Fruit fly (Drosophila melanogaster) whole organism, embryonic: ENCODE data around the gene CAH7.

Source experiments
- Atf3 ChIP-seq: fragments of 200-800 bp; sonication (Bioruptor generic); optimal IDR thresholded peaks from 3 replicates; lab custom pipeline; 2016; ENCODE audit warnings: missing biosample characterization, missing genetic modification characterization
- BEAF-32 ChIP-seq: fragments of 200-800 bp; sonication (Bioruptor generic); optimal IDR thresholded peaks from 3 replicates; lab custom pipeline; 2017; ENCODE audit warnings: missing biosample characterization, missing genetic modification characterization, mild to moderate bottlenecking, moderate library complexity, missing genetic modification reagents
- CG12219 ChIP-seq: fragments of 200-800 bp; sonication (Bioruptor generic); optimal IDR thresholded peaks from 3 replicates; lab custom pipeline; 2018; ENCODE audit warnings: missing biosample characterization, mild to moderate bottlenecking, missing genetic modification characterization
- CG13287 ChIP-seq: fragments of 200-800 bp; sonication (Bioruptor generic); IDR thresholded peaks from 2 replicates; pipeline ENCODE4 v1.3.6; 2022; ENCODE audit warnings: missing biosample characterization, missing genetic modification characterization; ENCODE audit not compliant: partially characterized antibody
- CG13775 ChIP-seq: fragments of 200-800 bp; sonication (Bioruptor generic); optimal IDR thresholded peaks from 3 replicates; lab custom pipeline; 2017; ENCODE audit warnings: missing biosample characterization, mild to moderate bottlenecking, missing genetic modification characterization
- CG14441 ChIP-seq: fragments of 200-800 bp; sonication (Bioruptor generic); IDR thresholded peaks from 2 replicates; pipeline ENCODE4 v1.3.6; 2022; ENCODE audit warnings: missing biosample characterization, missing genetic modification characterization
- CG15011 ChIP-seq: fragments of 200-800 bp; sonication (Bioruptor generic); optimal IDR thresholded peaks from 3 replicates; lab custom pipeline; 2018; ENCODE audit warnings: missing biosample characterization, mild to moderate bottlenecking, missing genetic modification characterization
- CG15073 ChIP-seq: fragments of 200-800 bp; sonication (Bioruptor generic); optimal IDR thresholded peaks from 2 replicates; lab custom pipeline; 2016; ENCODE audit warnings: missing biosample characterization, missing genetic modification characterization
- CG15601 ChIP-seq: fragments of 200-800 bp; sonication (Bioruptor generic); optimal IDR thresholded peaks from 3 replicates; lab custom pipeline; 2019; ENCODE audit warnings: missing biosample characterization, mild to moderate bottlenecking, missing genetic modification characterization, moderate library complexity
- CG18262 ChIP-seq: fragments of 200-800 bp; optimal IDR thresholded peaks from 3 replicates; lab custom pipeline; 2019; ENCODE audit warnings: missing biosample characterization, mild to moderate bottlenecking, missing genetic modification characterization, moderate library complexity
- CG18619 ChIP-seq: fragments of 200-800 bp; sonication (Bioruptor generic); optimal IDR thresholded peaks from 3 replicates; lab custom pipeline; 2017; ENCODE audit warnings: missing biosample characterization, mild to moderate bottlenecking, missing genetic modification characterization
- CG2678 ChIP-seq: fragments of 200-800 bp; sonication (Bioruptor generic); optimal IDR thresholded peaks from 3 replicates; lab custom pipeline; 2019; ENCODE audit warnings: missing biosample characterization, mild to moderate bottlenecking, missing genetic modification characterization, moderate library complexity
- CG30020 ChIP-seq: fragments of 200-800 bp; optimal IDR thresholded peaks from 2 replicates; lab custom pipeline; 2019; ENCODE audit warnings: missing biosample characterization, mild to moderate bottlenecking, missing genetic modification characterization, moderate library complexity
- CG4854 ChIP-seq: fragments of 200-800 bp; sonication (Bioruptor generic); optimal IDR thresholded peaks from 2 replicates; lab custom pipeline; 2016; ENCODE audit warnings: missing biosample characterization, missing genetic modification characterization, inconsistent platforms
- CG5180 ChIP-seq: fragments of 200-800 bp; sonication (Bioruptor generic); optimal IDR thresholded peaks from 3 replicates; lab custom pipeline; 2017; ENCODE audit warnings: missing biosample characterization, missing genetic modification characterization, mild to moderate bottlenecking, moderate library complexity, missing genetic modification reagents
- CG8089 ChIP-seq: fragments of 200-800 bp; sonication (Bioruptor generic); optimal IDR thresholded peaks from 3 replicates; lab custom pipeline; 2016; ENCODE audit warnings: missing biosample characterization, missing genetic modification characterization
- CG9932 ChIP-seq: fragments of 200-800 bp; sonication (Bioruptor generic); IDR thresholded peaks from 2 replicates; pipeline ENCODE4 v1.3.6; 2022; ENCODE audit warnings: missing biosample characterization, missing genetic modification characterization
- CoRest ChIP-seq: fragments of 200-800 bp; sonication (Bioruptor generic); optimal IDR thresholded peaks from 3 replicates; lab custom pipeline; 2018; ENCODE audit warnings: missing biosample characterization, mild to moderate bottlenecking, missing genetic modification characterization, moderate library complexity
- Dbx ChIP-seq: fragments of 200-800 bp; sonication (Bioruptor generic); IDR thresholded peaks from 3 replicates; pipeline ENCODE4 v1.3.6; 2022; ENCODE audit warnings: missing biosample characterization, missing genetic modification characterization
- HLH4C ChIP-seq: fragments of 200-800 bp; sonication (Bioruptor generic); IDR thresholded peaks from 3 replicates; pipeline ENCODE4 v1.3.6; 2022; ENCODE audit warnings: missing biosample characterization, missing genetic modification characterization; ENCODE audit not compliant: partially characterized antibody
- Hmx ChIP-seq: fragments of 200-800 bp; sonication (Bioruptor generic); optimal IDR thresholded peaks from 2 replicates; lab custom pipeline; 2016; ENCODE audit warnings: missing biosample characterization, missing genetic modification characterization
- Lpt ChIP-seq: fragments of >200 bp; optimal IDR thresholded peaks from 2 replicates; lab custom pipeline; 2018; ENCODE audit warnings: missing biosample characterization, missing genetic modification characterization
- NfI ChIP-seq: fragments of 200-800 bp; sonication (Bioruptor generic); optimal IDR thresholded peaks from 3 replicates; lab custom pipeline; 2018; ENCODE audit warnings: missing biosample characterization, mild to moderate bottlenecking, missing genetic modification characterization, moderate library complexity
- Sox102F ChIP-seq: fragments of 200-800 bp; sonication (Bioruptor generic); optimal IDR thresholded peaks from 2 replicates; lab custom pipeline; 2018; ENCODE audit warnings: missing biosample characterization, mild to moderate bottlenecking, missing genetic modification characterization, moderate library complexity
- Sry-β ChIP-seq: fragments of 200-800 bp; sonication (Bioruptor generic); optimal IDR thresholded peaks from 2 replicates; lab custom pipeline; 2018; ENCODE audit warnings: missing biosample characterization, mild to moderate bottlenecking, missing genetic modification characterization, moderate library complexity
- ase ChIP-seq: fragments of 200-800 bp; sonication (Bioruptor generic); IDR thresholded peaks from 3 replicates; pipeline ENCODE4 v1.3.6; 2022; ENCODE audit warnings: missing biosample characterization, missing genetic modification characterization
- bab2 ChIP-seq: fragments of 200-800 bp; sonication (Bioruptor generic); optimal IDR thresholded peaks from 2 replicates; lab custom pipeline; 2016; ENCODE audit warnings: missing biosample characterization, missing genetic modification characterization
- bowl ChIP-seq: fragments of 200-800 bp; sonication (Bioruptor generic); IDR thresholded peaks from 2 replicates; pipeline ENCODE4 v1.3.6; 2022; ENCODE audit warnings: missing biosample characterization, missing genetic modification characterization
- chn ChIP-seq: fragments of 200-800 bp; sonication (Bioruptor generic); optimal IDR thresholded peaks from 2 replicates; lab custom pipeline; 2016; ENCODE audit warnings: missing biosample characterization, missing genetic modification characterization
- ci ChIP-seq: fragments of 200-800 bp; sonication (Bioruptor generic); IDR thresholded peaks from 3 replicates; pipeline ENCODE4 v1.3.6; 2022; ENCODE audit warnings: missing biosample characterization, missing genetic modification characterization
- danr ChIP-seq: fragments of 200-800 bp; sonication (Bioruptor generic); IDR thresholded peaks from 2 replicates; pipeline ENCODE4 v1.3.6; 2022; ENCODE audit warnings: missing biosample characterization, missing genetic modification characterization
- esg ChIP-seq: fragments of 200-800 bp; sonication (Bioruptor generic); conservative IDR thresholded peaks from 2 replicates; pipeline ENCODE4 v1.3.6; 2022; ENCODE audit warnings: missing biosample characterization, missing genetic modification characterization
- fd64A ChIP-seq: fragments of 200-800 bp; sonication (Bioruptor generic); optimal IDR thresholded peaks from 3 replicates; lab custom pipeline; 2018; ENCODE audit warnings: missing biosample characterization, mild to moderate bottlenecking, missing genetic modification characterization
- gcm ChIP-seq: fragments of 200-800 bp; sonication (Bioruptor generic); optimal IDR thresholded peaks from 2 replicates; lab custom pipeline; 2019; ENCODE audit warnings: missing biosample characterization, mild to moderate bottlenecking, missing genetic modification characterization, moderate library complexity
- ham ChIP-seq: fragments of 200-800 bp; sonication (Bioruptor generic); IDR thresholded peaks from 2 replicates; pipeline ENCODE4 v1.3.6; 2022; ENCODE audit warnings: missing biosample characterization, missing genetic modification characterization
- hth ChIP-seq: fragments of >200 bp; optimal IDR thresholded peaks from 2 replicates; lab custom pipeline; 2017; ENCODE audit warnings: inconsistent platforms
- jing ChIP-seq: fragments of 200-800 bp; sonication (Bioruptor generic); optimal IDR thresholded peaks from 2 replicates; lab custom pipeline; 2018; ENCODE audit warnings: missing biosample characterization, mild to moderate bottlenecking, missing genetic modification characterization
- luna ChIP-seq: fragments of 200-800 bp; sonication (Bioruptor generic); optimal IDR thresholded peaks from 2 replicates; lab custom pipeline; 2016; ENCODE audit warnings: missing biosample characterization, missing genetic modification characterization
- maf-S ChIP-seq: fragments of 200-800 bp; sonication (Bioruptor generic); optimal IDR thresholded peaks from 2 replicates; lab custom pipeline; 2016; ENCODE audit warnings: missing biosample characterization, missing genetic modification characterization
- nerfin-2 ChIP-seq: fragments of 200-800 bp; sonication (Bioruptor generic); IDR thresholded peaks from 2 replicates; pipeline ENCODE4 v1.3.6; 2022; ENCODE audit warnings: missing biosample characterization, missing genetic modification characterization; ENCODE audit not compliant: partially characterized antibody
- repo ChIP-seq: fragments of 200-800 bp; sonication (Bioruptor generic); optimal IDR thresholded peaks from 2 replicates; lab custom pipeline; 2016; ENCODE audit warnings: missing biosample characterization, missing genetic modification characterization
- row ChIP-seq: fragments of 200-800 bp; sonication (Bioruptor generic); IDR thresholded peaks from 3 replicates; pipeline ENCODE4 v1.3.6; 2022; ENCODE audit warnings: missing biosample characterization, missing genetic modification characterization
- trem ChIP-seq: fragments of 200-800 bp; optimal IDR thresholded peaks from 3 replicates; lab custom pipeline; 2019; ENCODE audit warnings: missing biosample characterization, mild to moderate bottlenecking, missing genetic modification characterization, moderate library complexity
- tup ChIP-seq: fragments of 200-800 bp; sonication (Bioruptor generic); optimal IDR thresholded peaks from 2 replicates; lab custom pipeline; 2016; ENCODE audit warnings: missing biosample characterization, mild to moderate bottlenecking, missing genetic modification characterization, moderate library complexity
- usp ChIP-seq: fragments of >200 bp; optimal IDR thresholded peaks from 2 replicates; lab custom pipeline; 2017; ENCODE audit warnings: missing biosample characterization, missing genetic modification characterization
- vfl ChIP-seq: fragments of 200-800 bp; sonication (Bioruptor generic); optimal IDR thresholded peaks from 2 replicates; lab custom pipeline; 2016; ENCODE audit warnings: missing biosample characterization, missing genetic modification characterization
- vvl ChIP-seq: fragments of 200-800 bp; sonication (Bioruptor generic); IDR thresholded peaks from 2 replicates; pipeline ENCODE4 v1.3.6; 2022; ENCODE audit warnings: missing biosample characterization, missing genetic modification characterization
- wek ChIP-seq: fragments of 200-800 bp; sonication (Bioruptor generic); optimal IDR thresholded peaks from 3 replicates; lab custom pipeline; 2018; ENCODE audit warnings: missing biosample characterization, mild to moderate bottlenecking, missing genetic modification characterization, moderate library complexity
- zfh1 ChIP-seq: fragments of 200-800 bp; sonication (Bioruptor generic); IDR thresholded peaks from 3 replicates; pipeline ENCODE4 v1.3.6; 2022; ENCODE audit warnings: missing biosample characterization, missing genetic modification characterization
- zfh2 ChIP-seq: fragments of 200-800 bp; sonication (Bioruptor generic); optimal IDR thresholded peaks from 2 replicates; lab custom pipeline; 2016; ENCODE audit warnings: missing biosample characterization, missing genetic modification characterization

CAH7 gene

dm6 chr3R:10100498-10101196 is 11.4 kb upstream of the CAH7 start (continued):
- no peak for TF ChIP-seq wek (GFP tag; lab: Kevin White, UChicago)
- TF ChIP-seq vvl (GFP tag; lab: Robert Waterston, UW): peak; percentile 78
- peak; percentile 33; the same call in 1 of the 2 replicates for TF ChIP-seq CG13287 (GFP tag; lab: Robert Waterston, UW)
- no peak for TF ChIP-seq hth (lab: Kevin White, UChicago)
- no peak for TF ChIP-seq luna
- no peak for TF ChIP-seq CG15073 (GFP tag; lab: Kevin White, UChicago)
- TF ChIP-seq CG18262 (tag; lab: Kevin White, UChicago): peak; percentile 4
- 0 out of 2 replicates have a peak, but pooled peaks have one; percentile 58 for TF ChIP-seq bowl (GFP tag; lab: Robert Waterston, UW)
- no peak for TF ChIP-seq CG4854 (GFP tag; lab: Kevin White, UChicago)
- TF ChIP-seq Hmx (GFP tag; lab: Kevin White, UChicago): no peak
- no peak for TF ChIP-seq tup (GFP tag; lab: Kevin White, UChicago)
- TF ChIP-seq Sox102F: peak; percentile 31
- TF ChIP-seq fd64A (GFP tag; lab: Kevin White, UChicago): no peak
- TF ChIP-seq HLH4C (GFP tag; lab: Robert Waterston, UW): no peak
- TF ChIP-seq CG15601 (tag; lab: Kevin White, UChicago): no peak
- TF ChIP-seq NfI (GFP tag; lab: Kevin White, UChicago): peak; percentile 48
- no peak for TF ChIP-seq usp (GFP tag; lab: Kevin White, UChicago)
- TF ChIP-seq Dbx (GFP tag; lab: Robert Waterston, UW): peak; percentile 77; the same call in 2 of the 3 replicates
- peak; percentile 45; the same call in 1 of the 3 replicates for TF ChIP-seq ase (GFP tag; lab: Robert Waterston, UW)
- no peak for TF ChIP-seq CG30020 (tag; lab: Kevin White, UChicago)
- peak; percentile 81 for TF ChIP-seq ci (GFP tag; lab: Robert Waterston, UW)
- TF ChIP-seq CG2678: peak; percentile 6
- TF ChIP-seq Atf3: no peak
- TF ChIP-seq trem: no peak
- TF ChIP-seq jing: no peak
- no peak for TF ChIP-seq CG15011 (GFP tag; lab: Kevin White, UChicago)
- TF ChIP-seq CG12219 (GFP tag; lab: Kevin White, UChicago): no peak
- peak; percentile 68 for TF ChIP-seq CG9932
- no peak for TF ChIP-seq row (GFP tag; lab: Robert Waterston, UW)
- no peak for TF ChIP-seq CG18619 (GFP tag; lab: Kevin White, UChicago)
- TF ChIP-seq nerfin-2: peak; percentile 29; the same call in 1 of the 2 replicates
- TF ChIP-seq esg (GFP tag; lab: Robert Waterston, UW): no peak
- peak; percentile 33 for TF ChIP-seq CoRest
- TF ChIP-seq repo: no peak
- TF ChIP-seq Lpt (GFP tag; lab: Kevin White, UChicago): no peak
- TF ChIP-seq zfh2 (GFP tag; lab: Kevin White, UChicago): no peak
- no peak for TF ChIP-seq danr (GFP tag; lab: Robert Waterston, UW)
- peak; percentile 16 for TF ChIP-seq CG13775
- TF ChIP-seq maf-S (GFP tag; lab: Kevin White, UChicago): no peak
- TF ChIP-seq zfh1 (GFP tag; lab: Robert Waterston, UW): 0 out of 3 replicates have a peak, but pooled peaks have one; percentile 55
- no peak for TF ChIP-seq CG8089 (GFP tag; lab: Kevin White, UChicago)
- TF ChIP-seq Sry-β (GFP tag; lab: Kevin White, UChicago): no peak
- TF ChIP-seq BEAF-32 (GFP tag; lab: Kevin White, UChicago): no peak
- TF ChIP-seq CG5180 (GFP tag; lab: Kevin White, UChicago): no peak
- TF ChIP-seq gcm: no peak
- TF ChIP-seq vfl (GFP tag; lab: Kevin White, UChicago): no peak
- TF ChIP-seq CG14441 (GFP tag; lab: Robert Waterston, UW): peak; percentile 45
- TF ChIP-seq bab2 (GFP tag; lab: Kevin White, UChicago): peak; percentile 21
- TF ChIP-seq ham (GFP tag; lab: Robert Waterston, UW): no peak
- no peak for TF ChIP-seq chn (GFP tag; lab: Kevin White, UChicago)
